Worm (Caenorhabditis elegans) whole organism, L4/young adult: ENCODE data around the gene irld-36.

Experiments used
- W03F9.2 ChIP-seq: fragments of 150-350 bp; optimal IDR thresholded peaks from 2 replicates; lab custom pipeline; 2014; ENCODE audit warnings: missing biosample characterization, missing genetic modification characterization
- dao-5 ChIP-seq: sonication (generic microtip); optimal IDR thresholded peaks from 2 replicates; lab custom pipeline; 2016; ENCODE audit warnings: missing genotype, missing genetic modification characterization, moderate library complexity, missing compliant biosample characterization
- him-1 ChIP-seq: sonication (generic microtip); optimal IDR thresholded peaks from 2 replicates; lab custom pipeline; 2016; ENCODE audit warnings: missing genotype, missing genetic modification reagents, missing genetic modification characterization, missing compliant biosample characterization

The irld-36 gene

ce11 chrII:1694530-1694929, 15.3 kb downstream of the irld-36 start, which contains the start of gene fbxc-26:
Gene fbxc-26 (minus strand): TSS chrII:1694630.
- TF ChIP-seq W03F9.2 (tag; lab: Kevin White, UChicago) (no peak), dao-5 (tag; lab: Kevin White, UChicago) (no peak), him-1 (tag; lab: Kevin White, UChicago) (no peak)

ce11 chrII:1695861-1696260, 16.7 kb downstream of the irld-36 start, which contains the start of gene F58E1.13:
Gene F58E1.13 (minus strand): TSS chrII:1695872.
- TF ChIP-seq him-1 (tag; lab: Kevin White, UChicago) (no peak), W03F9.2 (tag; lab: Kevin White, UChicago) (no peak), dao-5 (tag; lab: Kevin White, UChicago) (no peak)

ce11 chrII:1703363-1703762, 24.2 kb downstream of the irld-36 start, which contains the start of gene fbxb-47:
Gene fbxb-47 (minus strand): TSS chrII:1703463.
- TF ChIP-seq him-1 (tag; lab: Kevin White, UChicago), result no peak

ce11 chrII:1706385-1706784, 27.2 kb downstream of the irld-36 start, which contains the start of gene sdz-18:
Gene sdz-18 (minus strand): TSS chrII:1706485.
- no peak for TF ChIP-seq dao-5 (tag; lab: Kevin White, UChicago)
- TF ChIP-seq him-1 (tag; lab: Kevin White, UChicago), result no peak
- TF ChIP-seq W03F9.2 (tag; lab: Kevin White, UChicago), result no peak

ce11 chrII:1709959-1710358, 30.8 kb downstream of the irld-36 start, which contains the start of gene fbxa-184:
Gene fbxa-184 (plus strand): TSS chrII:1710259.
- TF ChIP-seq dao-5 (tag; lab: Kevin White, UChicago) (no peak), him-1 (tag; lab: Kevin White, UChicago) (no peak), W03F9.2 (tag; lab: Kevin White, UChicago) (no peak)

- no peak for TF ChIP-seq him-1 (tag; lab: Kevin White, UChicago)
- no peak for TF ChIP-seq dao-5 (tag; lab: Kevin White, UChicago)
- no peak for TF ChIP-seq W03F9.2 (tag; lab: Kevin White, UChicago)
These were observed 33.8 kb downstream of the irld-36 start, which contains the start of gene btb-7 for ce11 chrII:1712938-1713337. Gene btb-7 (plus strand): TSS chrII:1713238.

ce11 chrII:1714772-1715353, 35.7 kb downstream of the irld-36 start, which contains the start of gene btb-6:
Gene btb-6 (plus strand): TSS chrII:1715303.
- TF ChIP-seq dao-5 (tag; lab: Kevin White, UChicago) (no peak), him-1 (tag; lab: Kevin White, UChicago) (no peak), W03F9.2 (tag; lab: Kevin White, UChicago) (no peak)

ce11 chrII:1719153-1719552, 40.0 kb downstream of the irld-36 start, which contains the start of gene fbxb-48:
Gene fbxb-48 (minus strand): TSS chrII:1719253.
- TF ChIP-seq him-1 (tag; lab: Kevin White, UChicago), result no peak
- TF ChIP-seq W03F9.2 (tag; lab: Kevin White, UChicago), result no peak
- TF ChIP-seq dao-5 (tag; lab: Kevin White, UChicago), result no peak

ce11 chrII:1722394-1722793, 43.2 kb downstream of the irld-36 start, which contains the start of the genes fbxb-5 and btb-8:
Gene fbxb-5 (minus strand): TSS chrII:1722494.
Gene btb-8 (plus strand): TSS chrII:1722770.
- TF ChIP-seq dao-5 (tag; lab: Kevin White, UChicago) (no peak), him-1 (tag; lab: Kevin White, UChicago) (no peak), W03F9.2 (tag; lab: Kevin White, UChicago) (no peak)

ce11 chrII:1724314-1724713, 45.1 kb downstream of the irld-36 start, which contains the start of gene fbxb-11:
Gene fbxb-11 (plus strand): TSS chrII:1724614.
- TF ChIP-seq him-1 (tag; lab: Kevin White, UChicago) (no peak), W03F9.2 (tag; lab: Kevin White, UChicago) (no peak), dao-5 (tag; lab: Kevin White, UChicago) (no peak)

ce11 chrII:1725735-1726134, 46.6 kb downstream of the irld-36 start, which contains the start of gene F45C12.17:
Gene F45C12.17 (plus strand): TSS chrII:1726111.
- no peak for TF ChIP-seq him-1 (tag; lab: Kevin White, UChicago)
- no peak for TF ChIP-seq W03F9.2 (tag; lab: Kevin White, UChicago)
- TF ChIP-seq dao-5 (tag; lab: Kevin White, UChicago), result no peak

ce11 chrII:1728253-1728652, 49.1 kb downstream of the irld-36 start, which contains the start of gene btb-9:
Gene btb-9 (plus strand): TSS chrII:1728506.
- TF ChIP-seq dao-5 (tag; lab: Kevin White, UChicago), result no peak
- TF ChIP-seq him-1 (tag; lab: Kevin White, UChicago), result no peak
- no peak for TF ChIP-seq W03F9.2 (tag; lab: Kevin White, UChicago)

ce11 chrII:1730103-1730502, 50.9 kb downstream of the irld-36 start, which contains the start of gene ceh-81:
Gene ceh-81 (plus strand): TSS chrII:1730403.
- TF ChIP-seq dao-5 (tag; lab: Kevin White, UChicago) (no peak), him-1 (tag; lab: Kevin White, UChicago) (no peak), W03F9.2 (tag; lab: Kevin White, UChicago) (no peak)
